Worm (Caenorhabditis elegans) whole organism, mixed stage, embryonic: Measurements from ENCODE around the gene emb-30.

Experiments
- M03D4.4 ChIP-seq: sonication (generic microtip); optimal IDR thresholded peaks from 2 replicates; lab custom pipeline; 2017; ENCODE audit warnings: mild to moderate bottlenecking, missing genetic modification characterization, missing compliant biosample characterization
- bed-3 ChIP-seq: fragments of 200-800 bp; sonication (Bioruptor generic); optimal IDR thresholded peaks from 3 replicates; lab custom pipeline; 2018; ENCODE audit warnings: mild to moderate bottlenecking, missing genetic modification characterization, moderate library complexity, missing compliant biosample characterization
- blmp-1 ChIP-seq: fragments of 150-350 bp; optimal IDR thresholded peaks from 2 replicates; lab custom pipeline; 2014; ENCODE audit warnings: missing biosample characterization, missing genetic modification characterization
- ceh-39 ChIP-seq: fragments of 150-350 bp; optimal IDR thresholded peaks from 2 replicates; lab custom pipeline; 2014; ENCODE audit warnings: missing biosample characterization, missing genetic modification characterization
- ceh-43 ChIP-seq: fragments of 200-800 bp; sonication (Bioruptor generic); optimal IDR thresholded peaks from 2 replicates; lab custom pipeline; 2018; ENCODE audit warnings: mild to moderate bottlenecking, missing genetic modification characterization, moderate library complexity, missing compliant biosample characterization
- ceh-83 ChIP-seq: fragments of 200-800 bp; sonication (Bioruptor generic); optimal IDR thresholded peaks from 2 replicates; lab custom pipeline; 2018; ENCODE audit warnings: mild to moderate bottlenecking, missing genetic modification characterization, missing compliant biosample characterization
- ces-1 ChIP-seq: fragments of 150-350 bp; optimal IDR thresholded peaks from 2 replicates; lab custom pipeline; 2014; ENCODE audit warnings: missing biosample characterization, missing genetic modification reagents, missing genetic modification characterization
- drap-1 ChIP-seq: fragments of 200-800 bp; sonication (Bioruptor generic); optimal IDR thresholded peaks from 3 replicates; lab custom pipeline; 2018; ENCODE audit warnings: mild to moderate bottlenecking, missing genetic modification characterization, missing compliant biosample characterization
- elt-1 ChIP-seq: sonication (generic microtip); optimal IDR thresholded peaks from 2 replicates; lab custom pipeline; 2017; ENCODE audit warnings: missing genetic modification characterization, mild to moderate bottlenecking, missing compliant biosample characterization, antibody characterized with exemption, moderate library complexity, borderline replicate concordance; ENCODE audit not compliant: insufficient read depth
- elt-3 ChIP-seq: fragments of 150-350 bp; optimal IDR thresholded peaks from 2 replicates; lab custom pipeline; 2014; ENCODE audit warnings: missing biosample characterization, missing genetic modification characterization
- flh-1 ChIP-seq: fragments of 200-800 bp; sonication (Bioruptor generic); optimal IDR thresholded peaks from 2 replicates; lab custom pipeline; 2018; ENCODE audit warnings: mild to moderate bottlenecking, missing genetic modification characterization, moderate library complexity, missing compliant biosample characterization
- ham-2 ChIP-seq: fragments of 200-800 bp; sonication (Bioruptor generic); optimal IDR thresholded peaks from 2 replicates; lab custom pipeline; 2018; ENCODE audit warnings: mild to moderate bottlenecking, missing genetic modification characterization, missing compliant biosample characterization
- hlh-1 ChIP-seq: fragments of 150-350 bp; optimal IDR thresholded peaks from 2 replicates; lab custom pipeline; 2014; ENCODE audit warnings: missing biosample characterization, missing genetic modification reagents, missing genetic modification characterization
- lin-13 ChIP-seq: fragments of 150-350 bp; optimal IDR thresholded peaks from 2 replicates; lab custom pipeline; 2014; ENCODE audit warnings: missing biosample characterization, missing genetic modification characterization
- lin-32 ChIP-seq: fragments of 200-800 bp; sonication (Bioruptor generic); optimal IDR thresholded peaks from 2 replicates; lab custom pipeline; 2018; ENCODE audit warnings: mild to moderate bottlenecking, missing genetic modification characterization, missing compliant biosample characterization
- lsy-2 ChIP-seq: fragments of 150-350 bp; optimal IDR thresholded peaks from 2 replicates; lab custom pipeline; 2014; ENCODE audit warnings: missing biosample characterization, missing genetic modification characterization
- mab-5 ChIP-seq: fragments of 150-350 bp; optimal IDR thresholded peaks from 2 replicates; lab custom pipeline; 2014; ENCODE audit warnings: missing biosample characterization, missing genetic modification characterization
- mls-2 ChIP-seq: sonication (generic microtip); optimal IDR thresholded peaks from 2 replicates; lab custom pipeline; 2016; ENCODE audit warnings: mild to moderate bottlenecking, missing genetic modification characterization, moderate library complexity, missing compliant biosample characterization
- nhr-12 ChIP-seq: fragments of 150-350 bp; optimal IDR thresholded peaks from 2 replicates; lab custom pipeline; 2014; ENCODE audit warnings: missing biosample characterization, missing genetic modification characterization
- nhr-237 ChIP-seq: fragments of 150-350 bp; optimal IDR thresholded peaks from 2 replicates; lab custom pipeline; 2014; ENCODE audit warnings: missing biosample characterization, missing genetic modification characterization
- nhr-28 ChIP-seq: fragments of 150-350 bp; optimal IDR thresholded peaks from 2 replicates; lab custom pipeline; 2014; ENCODE audit warnings: missing biosample characterization, missing genetic modification characterization
- nhr-76 ChIP-seq: sonication (generic microtip); optimal IDR thresholded peaks from 2 replicates; lab custom pipeline; 2017; ENCODE audit warnings: missing biosample characterization, missing genetic modification characterization
- pha-4 ChIP-seq: fragments of 150-350 bp; optimal IDR thresholded peaks from 2 replicates; lab custom pipeline; 2018; ENCODE audit warnings: missing biosample characterization, missing genetic modification reagents, missing genetic modification characterization
- sptf-1 ChIP-seq: sonication (generic microtip); optimal IDR thresholded peaks from 2 replicates; lab custom pipeline; 2017; ENCODE audit warnings: mild to moderate bottlenecking, missing genetic modification characterization, moderate library complexity, missing compliant biosample characterization
- tbx-8 ChIP-seq: fragments of 200-800 bp; sonication (Bioruptor generic); optimal IDR thresholded peaks from 2 replicates; lab custom pipeline; 2018; ENCODE audit warnings: mild to moderate bottlenecking, missing genetic modification characterization, moderate library complexity, missing compliant biosample characterization
- unc-120 ChIP-seq: sonication (generic microtip); optimal IDR thresholded peaks from 2 replicates; lab custom pipeline; 2017; ENCODE audit warnings: missing genetic modification characterization, missing compliant biosample characterization; ENCODE audit not compliant: poor library complexity, severe bottlenecking
- unc-39 ChIP-seq: fragments of 150-350 bp; optimal IDR thresholded peaks from 2 replicates; lab custom pipeline; 2014; ENCODE audit warnings: missing biosample characterization, missing genetic modification characterization
- unc-62 ChIP-seq: fragments of 150-350 bp; optimal IDR thresholded peaks from 2 replicates; lab custom pipeline; 2014; ENCODE audit warnings: missing biosample characterization, missing genetic modification reagents, missing genetic modification characterization
- ztf-11 ChIP-seq: fragments of 150-350 bp; optimal IDR thresholded peaks from 2 replicates; lab custom pipeline; 2014; ENCODE audit warnings: missing biosample characterization, missing genetic modification characterization

emb-30 gene

ce11 chrIII:9442846-9443245 lies 1.6 kb upstream of the emb-30 start:
- TF ChIP-seq elt-1 (tag; lab: Kevin White, UChicago): no peak
- TF ChIP-seq lin-32: no peak
- TF ChIP-seq pha-4: no peak
- no peak for TF ChIP-seq mls-2 (tag; lab: Kevin White, UChicago)
- TF ChIP-seq mab-5 (tag; lab: Kevin White, UChicago): no peak
- TF ChIP-seq tbx-8: no peak
- TF ChIP-seq drap-1 (GFP tag; lab: Kevin White, UChicago): no peak
- no peak for TF ChIP-seq lin-13 (tag; lab: Kevin White, UChicago)
- no peak for TF ChIP-seq ceh-83 (GFP tag; lab: Kevin White, UChicago)
- TF ChIP-seq M03D4.4 (tag; lab: Kevin White, UChicago): no peak
- no peak for TF ChIP-seq flh-1 (GFP tag; lab: Kevin White, UChicago)
- TF ChIP-seq, all 35 proteins: peak for 0

ce11 chrIII:9439399-9439798 lies 1.9 kb downstream of the emb-30 start, which contains the start of gene F54C8.1:
TSS of gene F54C8.1 (plus strand) at chrIII:9439699.
- TF ChIP-seq lin-32: no peak
- no peak for TF ChIP-seq ces-1
- no peak for TF ChIP-seq nhr-28 (tag; lab: Kevin White, UChicago)
- TF ChIP-seq ceh-83 (GFP tag; lab: Kevin White, UChicago): no peak
- no peak for TF ChIP-seq nhr-76 (tag; lab: Kevin White, UChicago)
- no peak for TF ChIP-seq pha-4
- no peak for TF ChIP-seq lin-13 (tag; lab: Kevin White, UChicago)
- no peak for TF ChIP-seq hlh-1 (tag; lab: Kevin White, UChicago)
- no peak for TF ChIP-seq bed-3
- no peak for TF ChIP-seq tbx-8
- TF ChIP-seq mab-5 (tag; lab: Kevin White, UChicago): no peak
- TF ChIP-seq ztf-11: no peak
- no peak for TF ChIP-seq nhr-12 (tag; lab: Kevin White, UChicago)
- no peak for TF ChIP-seq ham-2 (GFP tag; lab: Kevin White, UChicago)
- no peak for TF ChIP-seq unc-120 (tag; lab: Kevin White, UChicago)
- TF ChIP-seq M03D4.4 (tag; lab: Kevin White, UChicago): no peak
- no peak for TF ChIP-seq unc-62
- TF ChIP-seq flh-1 (GFP tag; lab: Kevin White, UChicago): no peak

DNA sequence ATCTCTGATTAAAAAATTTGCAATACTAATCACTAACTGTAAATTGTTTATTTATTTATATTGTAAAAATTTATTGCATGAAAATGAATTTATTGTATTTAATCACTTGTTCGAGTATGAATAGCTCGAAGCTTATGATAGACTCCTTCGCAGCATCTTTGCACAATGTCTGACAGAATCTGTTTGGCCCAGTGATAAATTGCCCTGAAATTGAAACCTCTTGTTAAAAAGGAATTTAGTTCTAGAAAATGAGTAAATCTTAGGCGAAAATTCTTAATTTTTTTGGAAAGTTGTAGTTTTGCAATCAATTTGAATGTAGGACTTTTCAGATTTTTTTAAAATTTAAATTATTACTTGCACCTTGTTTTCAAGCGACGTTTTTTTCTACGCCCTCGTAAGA lies 6.3 kb downstream of the emb-30 start:
- TF ChIP-seq hlh-1 (tag; lab: Kevin White, UChicago): no peak
- no peak for TF ChIP-seq ceh-83 (GFP tag; lab: Kevin White, UChicago)

- no peak for TF ChIP-seq sptf-1 (tag; lab: Kevin White, UChicago)
- no peak for TF ChIP-seq tbx-8
- TF ChIP-seq lin-13 (tag; lab: Kevin White, UChicago): peak; percentile 14
- TF ChIP-seq, all 35 proteins: peak for 1
Observed at ce11 chrIII:9433576-9434107, 7.6 kb downstream of the emb-30 start, which contains the start of gene cpar-1. TSS of gene cpar-1 (plus strand) at chrIII:9434057.

ce11 chrIII:9426301-9426700 lies 15.0 kb downstream of the emb-30 start, which contains the start of gene T26G10.5:
TSS of gene T26G10.5 (minus strand) at chrIII:9426401.
- TF ChIP-seq unc-39 (tag; lab: Kevin White, UChicago) (no peak), ces-1 (no peak), ceh-43 (no peak), nhr-237 (tag; lab: Kevin White, UChicago) (no peak), tbx-8 (no peak), mls-2 (tag; lab: Kevin White, UChicago) (no peak), elt-3 (no peak), unc-120 (tag; lab: Kevin White, UChicago) (no peak), M03D4.4 (tag; lab: Kevin White, UChicago) (no peak), unc-62 (no peak), ceh-83 (GFP tag; lab: Kevin White, UChicago) (no peak), nhr-76 (tag; lab: Kevin White, UChicago) (no peak), blmp-1 (tag; lab: Kevin White, UChicago) (no peak), ceh-39 (tag; lab: Kevin White, UChicago) (no peak), lin-32 (no peak), nhr-12 (tag; lab: Kevin White, UChicago) (no peak), lsy-2 (tag; lab: Kevin White, UChicago) (no peak)
